Fruit fly (Drosophila melanogaster): ENCODE measurements around the gene CG9119.

- no peak for TF ChIP-seq CTCF (optimal IDR thresholded peaks at IDR 0.05)
- TF ChIP-seq CG8478 (optimal IDR thresholded peaks at IDR 0.05) = no peak
Measured at dm6 chr3L:1169617-1170016, 35.0 kb downstream of the CG9119 start.
